Fruit fly (Drosophila melanogaster) whole organism, embryonic: ENCODE data around the gene Gnpat.

Source experiments
- Ada2b ChIP-seq: fragments of 200-800 bp; sonication (Bioruptor generic); IDR thresholded peaks from 2 replicates; pipeline ENCODE4 v1.3.6; 2022; ENCODE audit warnings: missing biosample characterization, missing genetic modification characterization
- CG10274 ChIP-seq: fragments of 200-800 bp; sonication (Bioruptor generic); optimal IDR thresholded peaks from 3 replicates; lab custom pipeline; 2017; ENCODE audit warnings: missing biosample characterization, mild to moderate bottlenecking, missing genetic modification characterization
- CG10462 ChIP-seq: fragments of 200-800 bp; sonication (Bioruptor generic); optimal IDR thresholded peaks from 2 replicates; lab custom pipeline; 2016; ENCODE audit warnings: missing biosample characterization, missing genetic modification characterization
- CG10654 ChIP-seq: fragments of 200-800 bp; sonication (Bioruptor generic); optimal IDR thresholded peaks from 2 replicates; lab custom pipeline; 2016; ENCODE audit warnings: missing biosample characterization, missing genetic modification characterization
- CG11504 ChIP-seq: fragments of 200-800 bp; sonication (Bioruptor generic); optimal IDR thresholded peaks from 3 replicates; lab custom pipeline; 2019; ENCODE audit warnings: missing biosample characterization, mild to moderate bottlenecking, missing genetic modification characterization, moderate library complexity
- CG11696 ChIP-seq: fragments of 200-800 bp; sonication (Bioruptor generic); IDR thresholded peaks from 2 replicates; pipeline ENCODE4 v1.3.6; 2022; ENCODE audit warnings: missing biosample characterization, missing genetic modification characterization
- CG12744 ChIP-seq: fragments of 200-800 bp; sonication (Bioruptor generic); optimal IDR thresholded peaks from 2 replicates; lab custom pipeline; 2016; ENCODE audit warnings: missing biosample characterization, missing genetic modification characterization
- CG15601 ChIP-seq: fragments of 200-800 bp; sonication (Bioruptor generic); optimal IDR thresholded peaks from 3 replicates; lab custom pipeline; 2019; ENCODE audit warnings: missing biosample characterization, mild to moderate bottlenecking, missing genetic modification characterization, moderate library complexity
- CG18262 ChIP-seq: fragments of 200-800 bp; optimal IDR thresholded peaks from 3 replicates; lab custom pipeline; 2019; ENCODE audit warnings: missing biosample characterization, mild to moderate bottlenecking, missing genetic modification characterization, moderate library complexity
- CG2889 ChIP-seq: fragments of 200-800 bp; sonication (Bioruptor generic); IDR thresholded peaks from 3 replicates; pipeline ENCODE4 v1.3.6; 2022; ENCODE audit warnings: missing biosample characterization, missing genetic modification characterization
- CG31388 ChIP-seq: fragments of 200-800 bp; sonication (Bioruptor generic); optimal IDR thresholded peaks from 2 replicates; lab custom pipeline; 2016; ENCODE audit warnings: missing biosample characterization, missing genetic modification characterization
- CG32532 ChIP-seq: fragments of 200-800 bp; sonication (Bioruptor generic); IDR thresholded peaks from 2 replicates; pipeline ENCODE4 v1.3.6; 2022; ENCODE audit warnings: missing biosample characterization, missing genetic modification characterization
- CG4707 ChIP-seq: fragments of 200-800 bp; sonication (Bioruptor generic); optimal IDR thresholded peaks from 2 replicates; lab custom pipeline; 2018; ENCODE audit warnings: missing biosample characterization, mild to moderate bottlenecking, missing genetic modification characterization, moderate library complexity
- CG6272 ChIP-seq: fragments of 200-800 bp; sonication (Bioruptor generic); IDR thresholded peaks from 2 replicates; pipeline ENCODE4 v1.3.6; 2022; ENCODE audit warnings: missing biosample characterization, missing genetic modification characterization
- CG6791 ChIP-seq: fragments of 200-800 bp; sonication (Bioruptor generic); IDR thresholded peaks from 3 replicates; pipeline ENCODE4 v1.3.6; 2022; ENCODE audit warnings: missing biosample characterization, missing genetic modification characterization; ENCODE audit not compliant: partially characterized antibody
- CG8290 ChIP-seq, 3 experiments: fragments of 200-800 bp; sonication (Bioruptor generic); optimal IDR thresholded peaks; 2 replicates each; lab custom pipeline; 2016 to 2019; ENCODE audit warnings: missing biosample characterization in 3 of 3, missing genetic modification characterization in 3 of 3, mild to moderate bottlenecking in 2 of 3, moderate library complexity in 1 of 3
- CG8359 ChIP-seq: fragments of 200-800 bp; sonication (Bioruptor generic); optimal IDR thresholded peaks from 2 replicates; lab custom pipeline; 2017; ENCODE audit warnings: missing biosample characterization, mild to moderate bottlenecking, missing genetic modification characterization, borderline replicate concordance
- CG8388 ChIP-seq: fragments of 200-800 bp; sonication (Bioruptor generic); optimal IDR thresholded peaks from 2 replicates; lab custom pipeline; 2019; ENCODE audit warnings: missing biosample characterization, mild to moderate bottlenecking, missing genetic modification characterization, moderate library complexity
- CG9932 ChIP-seq: fragments of 200-800 bp; sonication (Bioruptor generic); IDR thresholded peaks from 2 replicates; pipeline ENCODE4 v1.3.6; 2022; ENCODE audit warnings: missing biosample characterization, missing genetic modification characterization
- CkIIα-i1 ChIP-seq: fragments of 200-800 bp; sonication (Bioruptor generic); IDR thresholded peaks from 2 replicates; pipeline ENCODE4 v1.3.6; 2022; ENCODE audit warnings: missing biosample characterization, missing genetic modification characterization
- Dip3 ChIP-seq: fragments of 200-800 bp; sonication (Bioruptor generic); optimal IDR thresholded peaks from 3 replicates; lab custom pipeline; 2016; ENCODE audit warnings: missing biosample characterization, missing genetic modification characterization
- E2f2 ChIP-seq: fragments of 200-800 bp; sonication (Bioruptor generic); IDR thresholded peaks from 2 replicates; pipeline ENCODE4 v1.3.6; 2022; ENCODE audit warnings: missing biosample characterization, missing genetic modification characterization
- HLH4C ChIP-seq: fragments of 200-800 bp; sonication (Bioruptor generic); IDR thresholded peaks from 3 replicates; pipeline ENCODE4 v1.3.6; 2022; ENCODE audit warnings: missing biosample characterization, missing genetic modification characterization; ENCODE audit not compliant: partially characterized antibody
- Hey ChIP-seq: fragments of 200-800 bp; sonication (Bioruptor generic); optimal IDR thresholded peaks from 3 replicates; lab custom pipeline; 2018; ENCODE audit warnings: missing biosample characterization, mild to moderate bottlenecking, missing genetic modification characterization
- MESR4 ChIP-seq: fragments of 200-800 bp; sonication (Bioruptor generic); optimal IDR thresholded peaks from 2 replicates; lab custom pipeline; 2018; ENCODE audit warnings: missing biosample characterization, mild to moderate bottlenecking, missing genetic modification characterization, moderate library complexity
- Nf-YC ChIP-seq: fragments of 200-800 bp; optimal IDR thresholded peaks from 3 replicates; lab custom pipeline; 2019; ENCODE audit warnings: missing biosample characterization, mild to moderate bottlenecking, missing genetic modification characterization, moderate library complexity
- Pdp1 ChIP-seq, 2 experiments: fragments of 200-800 bp; sonication (Bioruptor generic); optimal IDR thresholded peaks; 3 replicates each; lab custom pipeline; 2016; ENCODE audit warnings: missing biosample characterization in 2 of 2, missing genetic modification characterization in 2 of 2, mild to moderate bottlenecking in 1 of 2, moderate library complexity in 1 of 2
- Six4 ChIP-seq: fragments of 200-800 bp; sonication (Bioruptor generic); optimal IDR thresholded peaks from 2 replicates; lab custom pipeline; 2016; ENCODE audit warnings: missing biosample characterization, missing genetic modification characterization
- Sox102F ChIP-seq: fragments of 200-800 bp; sonication (Bioruptor generic); optimal IDR thresholded peaks from 2 replicates; lab custom pipeline; 2018; ENCODE audit warnings: missing biosample characterization, mild to moderate bottlenecking, missing genetic modification characterization, moderate library complexity
- Ssrp ChIP-seq: fragments of 200-800 bp; sonication (Bioruptor generic); optimal IDR thresholded peaks from 2 replicates; lab custom pipeline; 2018; ENCODE audit warnings: missing biosample characterization, mild to moderate bottlenecking, missing genetic modification characterization, moderate library complexity
- bsh ChIP-seq, 2 experiments: fragments of 200-800 bp; sonication (Bioruptor generic); optimal IDR thresholded peaks; 2 replicates each; lab custom pipeline; 2017 to 2018; ENCODE audit warnings: mild to moderate bottlenecking in 2 of 2, missing biosample characterization in 2 of 2, missing genetic modification characterization in 2 of 2, moderate library complexity in 1 of 2
- cato ChIP-seq: fragments of 200-800 bp; sonication (Bioruptor generic); optimal IDR thresholded peaks from 2 replicates; lab custom pipeline; 2016; ENCODE audit warnings: missing biosample characterization, missing genetic modification characterization, borderline replicate concordance
- chinmo ChIP-seq: fragments of 200-800 bp; sonication (Bioruptor generic); IDR thresholded peaks from 4 replicates; pipeline ENCODE4 v1.3.6; 2022; ENCODE audit warnings: missing biosample characterization, missing genetic modification characterization; ENCODE audit not compliant: partially characterized antibody
- corto ChIP-seq: fragments of 200-800 bp; sonication (Bioruptor generic); optimal IDR thresholded peaks from 2 replicates; lab custom pipeline; 2016; ENCODE audit warnings: missing biosample characterization, mild to moderate bottlenecking, missing genetic modification characterization, moderate library complexity
- dan ChIP-seq: fragments of 200-800 bp; sonication (Bioruptor generic); IDR thresholded peaks from 2 replicates; pipeline ENCODE4 v1.3.6; 2022; ENCODE audit warnings: missing biosample characterization, missing genetic modification characterization
- danr ChIP-seq: fragments of 200-800 bp; sonication (Bioruptor generic); IDR thresholded peaks from 2 replicates; pipeline ENCODE4 v1.3.6; 2022; ENCODE audit warnings: missing biosample characterization, missing genetic modification characterization
- dati ChIP-seq: fragments of 200-800 bp; sonication (Bioruptor generic); IDR thresholded peaks from 2 replicates; pipeline ENCODE4 v1.3.6; 2022; ENCODE audit warnings: missing biosample characterization, missing genetic modification characterization
- gce ChIP-seq: fragments of 200-800 bp; sonication (Bioruptor generic); IDR thresholded peaks from 3 replicates; pipeline ENCODE4 v1.3.6; 2022; ENCODE audit warnings: missing biosample characterization, missing genetic modification characterization
- pfk ChIP-seq: fragments of 200-800 bp; sonication (Bioruptor generic); optimal IDR thresholded peaks from 2 replicates; lab custom pipeline; 2018; ENCODE audit warnings: missing biosample characterization, mild to moderate bottlenecking, missing genetic modification characterization, moderate library complexity
- pzg ChIP-seq: fragments of 200-800 bp; sonication (Bioruptor generic); optimal IDR thresholded peaks from 3 replicates; lab custom pipeline; 2018; ENCODE audit warnings: missing biosample characterization, mild to moderate bottlenecking, missing genetic modification characterization, moderate library complexity
- sens-2 ChIP-seq: fragments of 200-800 bp; sonication (Bioruptor generic); IDR thresholded peaks from 2 replicates; pipeline ENCODE4 v1.3.6; 2022; ENCODE audit warnings: missing biosample characterization, missing genetic modification characterization
- sim ChIP-seq: fragments of 200-800 bp; sonication (Bioruptor generic); IDR thresholded peaks from 2 replicates; pipeline ENCODE4 v1.3.6; 2022; ENCODE audit warnings: missing biosample characterization, missing genetic modification characterization
- slp2 ChIP-seq: fragments of 200-800 bp; sonication (Bioruptor generic); optimal IDR thresholded peaks from 2 replicates; lab custom pipeline; 2016; ENCODE audit warnings: missing biosample characterization, missing genetic modification characterization
- sob ChIP-seq: fragments of 200-800 bp; sonication (Bioruptor generic); IDR thresholded peaks from 2 replicates; pipeline ENCODE4 v1.3.6; 2022; ENCODE audit warnings: missing biosample characterization, missing genetic modification characterization
- sug ChIP-seq: fragments of 200-800 bp; optimal IDR thresholded peaks from 2 replicates; lab custom pipeline; 2019; ENCODE audit warnings: missing biosample characterization, mild to moderate bottlenecking, missing genetic modification characterization, moderate library complexity
- tll ChIP-seq, 2 experiments: fragments of 200-800 bp in 1 of 2; fragments of >200 bp in 1 of 2; sonication (Bioruptor generic) in 1 of 2; optimal IDR thresholded peaks; 2 replicates each; lab custom pipeline; 2017 to 2019; ENCODE audit warnings: missing biosample characterization in 2 of 2, missing genetic modification characterization in 2 of 2, mild to moderate bottlenecking in 1 of 2, moderate library complexity in 1 of 2
- ttk ChIP-seq: fragments of 200-800 bp; sonication (Bioruptor generic); IDR thresholded peaks from 2 replicates; pipeline ENCODE4 v2.1.2; 2022; ENCODE audit warnings: missing biosample characterization, missing genetic modification characterization

Gnpat gene

dm6 chr3R:25445546-25446400 is 45.0 kb downstream of the Gnpat start (continued):
- peak; percentile 99 for TF ChIP-seq CG11504 (tag; lab: Kevin White, UChicago)
- peak; percentile 60 for TF ChIP-seq slp2
- no peak for TF ChIP-seq CG6791 (GFP tag; lab: Robert Waterston, UW)
- TF ChIP-seq sug: no peak
- no peak for TF ChIP-seq MESR4 (GFP tag; lab: Kevin White, UChicago)
- TF ChIP-seq E2f2 (GFP tag; lab: Robert Waterston, UW): peak; percentile 16; the same call in 1 of the 2 replicates
- TF ChIP-seq HLH4C: 0 out of 3 replicates have a peak, but pooled peaks have one; percentile 50
- no peak for TF ChIP-seq pzg (GFP tag; lab: Kevin White, UChicago)
- no peak for TF ChIP-seq dati (GFP tag; lab: Robert Waterston, UW)
- TF ChIP-seq CG10274 (GFP tag; lab: Kevin White, UChicago): no peak
- 0 out of 2 replicates have a peak, but pooled peaks have one; percentile 69 for TF ChIP-seq ttk (GFP tag; lab: Robert Waterston, UW)
- TF ChIP-seq CG10462 (GFP tag; lab: Kevin White, UChicago): peak; percentile 47
- no peak for TF ChIP-seq tll (GFP tag; optimal IDR thresholded peaks at IDR 0.05; lab: Kevin White, UChicago)
- TF ChIP-seq Ada2b (GFP tag; lab: Robert Waterston, UW): peak; percentile 34; the same call in 1 of the 2 replicates
- no peak; the same call in 1 of the 2 replicates for TF ChIP-seq dan (GFP tag; lab: Robert Waterston, UW)
- TF ChIP-seq sens-2 (GFP tag; lab: Robert Waterston, UW): peak; percentile 62; the same call in 1 of the 2 replicates
- no peak for TF ChIP-seq pfk (GFP tag; lab: Kevin White, UChicago)
- TF ChIP-seq CG8359 (GFP tag; lab: Kevin White, UChicago): peak; percentile 39
- TF ChIP-seq CG2889 (GFP tag; lab: Robert Waterston, UW): no peak; the same call in 2 of the 3 replicates
- no peak for TF ChIP-seq CG31388 (GFP tag; lab: Kevin White, UChicago)
- TF ChIP-seq CG15601 (tag; lab: Kevin White, UChicago): peak; percentile 60
- no peak for TF ChIP-seq Hey
- peak; percentile 63; the same call in 1 of the 2 replicates for TF ChIP-seq sim (GFP tag; lab: Robert Waterston, UW)
- peak; percentile 82 to 91 for TF ChIP-seq bsh (GFP tag; optimal IDR thresholded peaks at IDR 0.05; lab: Kevin White, UChicago)
- no peak for TF ChIP-seq chinmo (GFP tag; lab: Robert Waterston, UW)
- peak; percentile 42 for TF ChIP-seq CG8290 (GFP tag; optimal IDR thresholded peaks at IDR 0.05; lab: Kevin White, UChicago)
- peak; percentile 12 to 23 for TF ChIP-seq CG8290 (tag; optimal IDR thresholded peaks at IDR 0.05; lab: Kevin White, UChicago)
- peak; percentile 21; the same call in 1 of the 2 replicates for TF ChIP-seq CG11696 (GFP tag; lab: Robert Waterston, UW)
- TF ChIP-seq corto (GFP tag; lab: Kevin White, UChicago): no peak
- TF ChIP-seq Dip3 (GFP tag; lab: Kevin White, UChicago): no peak
- peak; percentile 44 for TF ChIP-seq CG10654 (GFP tag; lab: Kevin White, UChicago)
- TF ChIP-seq CG9932 (GFP tag; lab: Robert Waterston, UW): no peak
- TF ChIP-seq Pdp1 (GFP tag; optimal IDR thresholded peaks at IDR 0.05; lab: Kevin White, UChicago): peak; percentile 64 to 68
- no peak for TF ChIP-seq CG12744 (GFP tag; lab: Kevin White, UChicago)
- peak; percentile 53 for TF ChIP-seq Six4 (GFP tag; lab: Kevin White, UChicago)
- peak; percentile 81 for TF ChIP-seq CG8388 (GFP tag; lab: Kevin White, UChicago)
- peak; percentile 83 for TF ChIP-seq Sox102F (GFP tag; lab: Kevin White, UChicago)
- TF ChIP-seq CG18262 (tag; lab: Kevin White, UChicago): peak; percentile 89
- TF ChIP-seq Nf-YC (tag; lab: Kevin White, UChicago): no peak
- peak; percentile 90 for TF ChIP-seq CG4707 (GFP tag; lab: Kevin White, UChicago)
- peak; percentile 83 for TF ChIP-seq Ssrp (tag; lab: Kevin White, UChicago)
- no peak for TF ChIP-seq sob (GFP tag; lab: Robert Waterston, UW)
- TF ChIP-seq gce (GFP tag; lab: Robert Waterston, UW): peak; percentile 79
- TF ChIP-seq CkIIα-i1 (GFP tag; lab: Robert Waterston, UW): no peak
- no peak for TF ChIP-seq CG32532
- TF ChIP-seq cato (GFP tag; lab: Kevin White, UChicago): peak; percentile 35
- no peak for TF ChIP-seq danr (GFP tag; lab: Robert Waterston, UW)
- TF ChIP-seq CG6272 (GFP tag; lab: Robert Waterston, UW): no peak
